Fruit fly (Drosophila melanogaster) whole organism, embryonic: Measurements from ENCODE around the gene CG13449.
A peak's percentile ranks its signal among the peaks of the same experiment; 100 is the strongest.

Experiments used
- Atf-2 ChIP-seq: fragments of 200-800 bp; sonication (Bioruptor generic); optimal IDR thresholded peaks from 2 replicates; lab custom pipeline; 2016; ENCODE audit warnings: missing biosample characterization, missing genetic modification characterization
- CG10462 ChIP-seq: fragments of 200-800 bp; sonication (Bioruptor generic); optimal IDR thresholded peaks from 2 replicates; lab custom pipeline; 2016; ENCODE audit warnings: missing biosample characterization, missing genetic modification characterization
- CG11247 ChIP-seq: fragments of 200-800 bp; sonication (Bioruptor generic); IDR thresholded peaks from 2 replicates; pipeline ENCODE4 v1.3.6; 2022; ENCODE audit warnings: missing biosample characterization, missing genetic modification characterization
- CG11504 ChIP-seq: fragments of 200-800 bp; sonication (Bioruptor generic); optimal IDR thresholded peaks from 3 replicates; lab custom pipeline; 2019; ENCODE audit warnings: missing biosample characterization, mild to moderate bottlenecking, missing genetic modification characterization, moderate library complexity
- CG13775 ChIP-seq: fragments of 200-800 bp; sonication (Bioruptor generic); optimal IDR thresholded peaks from 3 replicates; lab custom pipeline; 2017; ENCODE audit warnings: missing biosample characterization, mild to moderate bottlenecking, missing genetic modification characterization
- CG14710 ChIP-seq: fragments of 200-800 bp; sonication (Bioruptor generic); optimal IDR thresholded peaks from 3 replicates; lab custom pipeline; 2019; ENCODE audit warnings: missing biosample characterization, mild to moderate bottlenecking, missing genetic modification characterization, moderate library complexity
- CG16779 ChIP-seq: fragments of 200-800 bp; sonication (Bioruptor generic); IDR thresholded peaks from 2 replicates; pipeline ENCODE4 v1.3.6; 2022; ENCODE audit warnings: missing biosample characterization, missing genetic modification characterization
- CG17568 ChIP-seq: fragments of 200-800 bp; sonication (Bioruptor generic); optimal IDR thresholded peaks from 2 replicates; lab custom pipeline; 2018; ENCODE audit warnings: missing biosample characterization, mild to moderate bottlenecking, missing genetic modification characterization, moderate library complexity
- CG2199 ChIP-seq: fragments of 200-800 bp; sonication (Bioruptor generic); IDR thresholded peaks from 3 replicates; pipeline ENCODE4 v1.3.6; 2022; ENCODE audit warnings: missing biosample characterization, missing genetic modification characterization
- CG31365 ChIP-seq: fragments of 200-800 bp; sonication (Bioruptor generic); optimal IDR thresholded peaks from 2 replicates; lab custom pipeline; 2018; ENCODE audit warnings: missing biosample characterization, mild to moderate bottlenecking, missing genetic modification characterization
- CG6813 ChIP-seq: fragments of 200-800 bp; sonication (Bioruptor generic); optimal IDR thresholded peaks from 2 replicates; lab custom pipeline; 2017; ENCODE audit warnings: missing biosample characterization, missing genetic modification characterization, mild to moderate bottlenecking, moderate library complexity, missing genetic modification reagents
- CG7786 ChIP-seq: fragments of 200-800 bp; sonication (Bioruptor generic); optimal IDR thresholded peaks from 2 replicates; lab custom pipeline; 2016; ENCODE audit warnings: missing biosample characterization, missing genetic modification characterization
- CG7987 ChIP-seq: fragments of 200-800 bp; sonication (Bioruptor generic); optimal IDR thresholded peaks from 2 replicates; lab custom pipeline; 2018; ENCODE audit warnings: missing biosample characterization, mild to moderate bottlenecking, missing genetic modification characterization, moderate library complexity
- CG9817 ChIP-seq: fragments of 200-800 bp; sonication (Bioruptor generic); optimal IDR thresholded peaks from 2 replicates; lab custom pipeline; 2018; ENCODE audit warnings: missing biosample characterization, mild to moderate bottlenecking, missing genetic modification characterization, moderate library complexity
- CoRest ChIP-seq: fragments of 200-800 bp; sonication (Bioruptor generic); optimal IDR thresholded peaks from 3 replicates; lab custom pipeline; 2018; ENCODE audit warnings: missing biosample characterization, mild to moderate bottlenecking, missing genetic modification characterization, moderate library complexity
- D19A ChIP-seq: fragments of 200-800 bp; optimal IDR thresholded peaks from 3 replicates; lab custom pipeline; 2019; ENCODE audit warnings: missing biosample characterization, mild to moderate bottlenecking, missing genetic modification characterization, moderate library complexity
- Dll ChIP-seq: fragments of 200-800 bp; sonication (Bioruptor generic); IDR thresholded peaks from 4 replicates; pipeline ENCODE4 v1.3.6; 2022; ENCODE audit warnings: missing biosample characterization, missing genetic modification characterization; ENCODE audit not compliant: partially characterized antibody
- Doc2 ChIP-seq: fragments of 200-800 bp; sonication (Bioruptor generic); IDR thresholded peaks from 2 replicates; pipeline ENCODE4 v1.3.6; 2022; ENCODE audit warnings: missing biosample characterization, missing genetic modification characterization
- Ets97D ChIP-seq: fragments of 200-800 bp; sonication (Bioruptor generic); optimal IDR thresholded peaks from 3 replicates; lab custom pipeline; 2016; ENCODE audit warnings: missing biosample characterization, missing genetic modification characterization
- Hmr ChIP-seq: fragments of 200-800 bp; sonication (Bioruptor generic); optimal IDR thresholded peaks from 3 replicates; lab custom pipeline; 2017; ENCODE audit warnings: mild to moderate bottlenecking, missing biosample characterization, missing genetic modification reagents, missing genetic modification characterization
- Hr3 ChIP-seq: fragments of 200-800 bp; sonication (Bioruptor generic); optimal IDR thresholded peaks from 3 replicates; lab custom pipeline; 2016; ENCODE audit warnings: missing biosample characterization, missing genetic modification characterization
- Hr78 ChIP-seq, 2 experiments: fragments of 200-800 bp in 1 of 2; fragments of >200 bp in 1 of 2; sonication (Bioruptor generic) in 1 of 2; optimal IDR thresholded peaks; 2 replicates each; lab custom pipeline; 2017 to 2019; ENCODE audit warnings: missing biosample characterization in 2 of 2, missing genetic modification characterization in 2 of 2, mild to moderate bottlenecking in 1 of 2, moderate library complexity in 1 of 2
- Kr ChIP-seq: fragments of 200-800 bp; sonication (Bioruptor generic); optimal IDR thresholded peaks from 2 replicates; lab custom pipeline; 2017; ENCODE audit warnings: missing biosample characterization, mild to moderate bottlenecking, missing genetic modification characterization
- Ssrp ChIP-seq: fragments of 200-800 bp; sonication (Bioruptor generic); optimal IDR thresholded peaks from 2 replicates; lab custom pipeline; 2018; ENCODE audit warnings: missing biosample characterization, mild to moderate bottlenecking, missing genetic modification characterization, moderate library complexity
- Xbp1 ChIP-seq: fragments of 200-800 bp; sonication (Bioruptor generic); optimal IDR thresholded peaks from 3 replicates; lab custom pipeline; 2016; ENCODE audit warnings: missing biosample characterization, mild to moderate bottlenecking, missing genetic modification characterization
- ab ChIP-seq: fragments of 200-800 bp; sonication (Bioruptor generic); optimal IDR thresholded peaks from 2 replicates; lab custom pipeline; 2016; ENCODE audit warnings: missing biosample characterization, missing genetic modification characterization
- bcd ChIP-seq: fragments of 200-800 bp; sonication (Bioruptor generic); optimal IDR thresholded peaks from 2 replicates; lab custom pipeline; 2017; ENCODE audit warnings: missing biosample characterization, mild to moderate bottlenecking, missing genetic modification characterization
- bsh ChIP-seq, 2 experiments: fragments of 200-800 bp; sonication (Bioruptor generic); optimal IDR thresholded peaks; 2 replicates each; lab custom pipeline; 2017 to 2018; ENCODE audit warnings: mild to moderate bottlenecking in 2 of 2, missing biosample characterization in 2 of 2, missing genetic modification characterization in 2 of 2, moderate library complexity in 1 of 2
- chinmo ChIP-seq: fragments of 200-800 bp; sonication (Bioruptor generic); IDR thresholded peaks from 4 replicates; pipeline ENCODE4 v1.3.6; 2022; ENCODE audit warnings: missing biosample characterization, missing genetic modification characterization; ENCODE audit not compliant: partially characterized antibody
- chm ChIP-seq: fragments of 200-800 bp; sonication (Bioruptor generic); IDR thresholded peaks from 2 replicates; pipeline ENCODE4 v1.3.6; 2022; ENCODE audit warnings: missing biosample characterization, missing genetic modification characterization
- da ChIP-seq: fragments of 200-800 bp; sonication (Bioruptor generic); optimal IDR thresholded peaks from 2 replicates; lab custom pipeline; 2016; ENCODE audit warnings: missing biosample characterization, missing genetic modification characterization
- dpn ChIP-seq, 2 experiments: fragments of 200-800 bp; sonication (Bioruptor generic); optimal IDR thresholded peaks; 3 replicates each; lab custom pipeline; 2016; ENCODE audit warnings: missing biosample characterization in 2 of 2, missing genetic modification characterization in 2 of 2
- fu2 ChIP-seq: fragments of 200-800 bp; sonication (Bioruptor generic); optimal IDR thresholded peaks from 2 replicates; lab custom pipeline; 2016; ENCODE audit warnings: missing biosample characterization, missing genetic modification characterization
- grn ChIP-seq: fragments of 200-800 bp; sonication (Bioruptor generic); optimal IDR thresholded peaks from 3 replicates; lab custom pipeline; 2017; ENCODE audit warnings: missing biosample characterization, missing genetic modification characterization
- ham ChIP-seq: fragments of 200-800 bp; sonication (Bioruptor generic); IDR thresholded peaks from 2 replicates; pipeline ENCODE4 v1.3.6; 2022; ENCODE audit warnings: missing biosample characterization, missing genetic modification characterization
- hb ChIP-seq: fragments of 200-800 bp; sonication (Bioruptor generic); IDR thresholded peaks from 3 replicates; pipeline ENCODE4 v1.3.6; 2022; ENCODE audit warnings: missing biosample characterization, missing genetic modification characterization; ENCODE audit not compliant: partially characterized antibody
- jumu ChIP-seq: fragments of 200-800 bp; sonication (Bioruptor generic); optimal IDR thresholded peaks from 3 replicates; lab custom pipeline; 2016; ENCODE audit warnings: missing biosample characterization, missing genetic modification characterization
- knrl ChIP-seq: fragments of 200-800 bp; sonication (Bioruptor generic); IDR thresholded peaks from 3 replicates; pipeline ENCODE4 v1.3.6; 2022; ENCODE audit warnings: missing biosample characterization, missing genetic modification characterization; ENCODE audit not compliant: partially characterized antibody
- odd ChIP-seq: fragments of 200-800 bp; sonication (Bioruptor generic); optimal IDR thresholded peaks from 2 replicates; lab custom pipeline; 2017; ENCODE audit warnings: missing biosample characterization, mild to moderate bottlenecking, missing genetic modification characterization
- pita ChIP-seq: fragments of 200-800 bp; sonication (Bioruptor generic); optimal IDR thresholded peaks from 2 replicates; lab custom pipeline; 2017; ENCODE audit warnings: missing biosample characterization, mild to moderate bottlenecking, missing genetic modification characterization
- pnt ChIP-seq: fragments of 200-800 bp; sonication (Bioruptor generic); optimal IDR thresholded peaks from 3 replicates; lab custom pipeline; 2016; ENCODE audit warnings: missing biosample characterization, missing genetic modification characterization
- sim ChIP-seq: fragments of 200-800 bp; sonication (Bioruptor generic); IDR thresholded peaks from 2 replicates; pipeline ENCODE4 v1.3.6; 2022; ENCODE audit warnings: missing biosample characterization, missing genetic modification characterization
- sima ChIP-seq: fragments of 200-800 bp; sonication (Bioruptor generic); optimal IDR thresholded peaks from 2 replicates; lab custom pipeline; 2016; ENCODE audit warnings: missing biosample characterization, missing genetic modification characterization
- ssp ChIP-seq: fragments of 200-800 bp; sonication (Bioruptor generic); IDR thresholded peaks from 2 replicates; pipeline ENCODE4 v1.3.6; 2022; ENCODE audit warnings: missing biosample characterization, missing genetic modification characterization
- tap ChIP-seq: fragments of 200-800 bp; optimal IDR thresholded peaks from 3 replicates; lab custom pipeline; 2019; ENCODE audit warnings: missing biosample characterization, mild to moderate bottlenecking, missing genetic modification characterization, moderate library complexity
- tin ChIP-seq: fragments of 200-800 bp; sonication (Bioruptor generic); optimal IDR thresholded peaks from 3 replicates; lab custom pipeline; 2016; ENCODE audit warnings: missing biosample characterization, missing genetic modification characterization
- zen2 ChIP-seq: fragments of 200-800 bp; sonication (Bioruptor generic); IDR thresholded peaks from 3 replicates; pipeline ENCODE4 v1.3.6; 2022; ENCODE audit warnings: missing biosample characterization, missing genetic modification characterization; ENCODE audit not compliant: partially characterized antibody
- zf30C ChIP-seq: fragments of 200-800 bp; sonication (Bioruptor generic); optimal IDR thresholded peaks from 3 replicates; lab custom pipeline; 2018; ENCODE audit warnings: missing biosample characterization, mild to moderate bottlenecking, missing genetic modification characterization

The CG13449 gene

dm6 chr3L:15563058-15563850 lies 49.4 kb downstream of the CG13449 start, which contains the start of the genes CG7739 and SCCRO (continued):
- TF ChIP-seq bsh (GFP tag; optimal IDR thresholded peaks at IDR 0.05; lab: Kevin White, UChicago) (peak in 1 of 2 experiments; percentile 67), CG16779 (GFP tag; lab: Robert Waterston, UW) (no peak), CG7786 (GFP tag; lab: Kevin White, UChicago) (peak; percentile 47), Doc2 (no peak), CG11504 (tag; lab: Kevin White, UChicago) (no peak), grn (GFP tag; lab: Kevin White, UChicago) (no peak), ab (GFP tag; lab: Kevin White, UChicago) (no peak), ham (GFP tag; lab: Robert Waterston, UW) (peak; percentile 8; the same call in 1 of the 2 replicates), Atf-2 (GFP tag; lab: Kevin White, UChicago) (no peak), bcd (GFP tag; lab: Kevin White, UChicago) (no peak), sim (GFP tag; lab: Robert Waterston, UW) (no peak), tin (GFP tag; lab: Kevin White, UChicago) (peak; percentile 65), CoRest (tag; lab: Kevin White, UChicago) (peak; percentile 74), fu2 (GFP tag; lab: Kevin White, UChicago) (peak; percentile 14), CG17568 (GFP tag; lab: Kevin White, UChicago) (no peak), CG2199 (GFP tag; lab: Robert Waterston, UW) (no peak), CG14710 (tag; lab: Kevin White, UChicago) (peak; percentile 74), chinmo (GFP tag; lab: Robert Waterston, UW) (0 out of 4 replicates have a peak, but pooled peaks have one; percentile 46), CG10462 (GFP tag; lab: Kevin White, UChicago) (no peak), Hr3 (GFP tag; lab: Kevin White, UChicago) (peak; percentile 48), chm (GFP tag; lab: Robert Waterston, UW) (peak; percentile 59; the same call in 1 of the 2 replicates), CG6813 (no peak), jumu (GFP tag; lab: Kevin White, UChicago) (peak; percentile 32), Ssrp (tag; lab: Kevin White, UChicago) (peak; percentile 61), CG9817 (tag; lab: Kevin White, UChicago) (peak; percentile 71), zen2 (no peak), hb (GFP tag; lab: Robert Waterston, UW) (no peak), Xbp1 (GFP tag; lab: Kevin White, UChicago) (peak; percentile 71), tap (tag; lab: Kevin White, UChicago) (peak; percentile 57), CG31365 (tag; lab: Kevin White, UChicago) (no peak), pita (GFP tag; lab: Kevin White, UChicago) (no peak), odd (GFP tag; lab: Kevin White, UChicago) (no peak), ssp (GFP tag; lab: Robert Waterston, UW) (peak; percentile 83), pnt (GFP tag; lab: Kevin White, UChicago) (no peak), zf30C (GFP tag; lab: Kevin White, UChicago) (no peak), Hmr (GFP tag; lab: Kevin White, UChicago) (peak; percentile 42), Kr (GFP tag; lab: Kevin White, UChicago) (no peak), Hr78 (GFP tag; optimal IDR thresholded peaks at IDR 0.05; lab: Kevin White, UChicago) (no peak), D19A (peak; percentile 47), dpn (GFP tag; optimal IDR thresholded peaks at IDR 0.05; lab: Kevin White, UChicago) (peak; percentile 22 to 23), Dll (GFP tag; lab: Robert Waterston, UW) (peak; percentile 59; the same call in 2 of the 4 replicates), knrl (GFP tag; lab: Robert Waterston, UW) (no peak; the same call in 2 of the 3 replicates), Ets97D (GFP tag; lab: Kevin White, UChicago) (peak; percentile 30), da (GFP tag; lab: Kevin White, UChicago) (no peak), CG11247 (peak; percentile 56; the same call in 1 of the 2 replicates), sima (GFP tag; lab: Kevin White, UChicago) (no peak), CG13775 (peak; percentile 33), CG7987 (GFP tag; lab: Kevin White, UChicago) (no peak)
